Worm (Caenorhabditis elegans) whole organism, early embryonic: ENCODE data around the gene rbm-42.

Experiments
- B0310.2 ChIP-seq: sonication (generic microtip); optimal IDR thresholded peaks from 2 replicates; lab custom pipeline; 2016; ENCODE audit warnings: mild to moderate bottlenecking, missing genetic modification characterization, missing compliant biosample characterization
- F13C5.2 ChIP-seq: sonication (generic microtip); optimal IDR thresholded peaks from 2 replicates; lab custom pipeline; 2017; ENCODE audit warnings: mild to moderate bottlenecking, missing genetic modification characterization, inconsistent platforms, missing compliant biosample characterization
- aly-1 ChIP-seq: sonication (generic microtip); optimal IDR thresholded peaks from 2 replicates; lab custom pipeline; 2016; ENCODE audit warnings: missing genetic modification characterization, missing compliant biosample characterization
- ama-1 ChIP-seq: fragments of 150-350 bp; optimal IDR thresholded peaks from 2 replicates; lab custom pipeline; 2014
- ceh-13 ChIP-seq: fragments of 200-800 bp; sonication (Bioruptor generic); optimal IDR thresholded peaks from 2 replicates; lab custom pipeline; 2018; ENCODE audit warnings: mild to moderate bottlenecking, missing genetic modification characterization, missing compliant biosample characterization
- ceh-36 ChIP-seq: sonication (generic microtip); optimal IDR thresholded peaks from 2 replicates; lab custom pipeline; 2016; ENCODE audit warnings: missing genetic modification characterization, inconsistent platforms, missing compliant biosample characterization
- ets-7 ChIP-seq: sonication (generic microtip); optimal IDR thresholded peaks from 2 replicates; lab custom pipeline; 2016; ENCODE audit warnings: missing genotype, missing genetic modification characterization, missing compliant biosample characterization
- flt-1 ChIP-seq: fragments of 200-800 bp; sonication (Bioruptor generic); IDR thresholded peaks from 2 replicates; pipeline ENCODE4 v1.3.6; 2022; ENCODE audit warnings: missing genetic modification characterization, missing compliant biosample characterization
- hmbx-1 ChIP-seq: sonication (generic microtip); optimal IDR thresholded peaks from 2 replicates; lab custom pipeline; 2016; ENCODE audit warnings: mild to moderate bottlenecking, missing genetic modification characterization, missing compliant biosample characterization
- hmg-4 ChIP-seq: fragments of 200-800 bp; sonication (Bioruptor generic); optimal IDR thresholded peaks from 2 replicates; lab custom pipeline; 2018; ENCODE audit warnings: mild to moderate bottlenecking, missing genetic modification characterization, missing compliant biosample characterization
- hnd-1 ChIP-seq: sonication (generic microtip); optimal IDR thresholded peaks from 2 replicates; lab custom pipeline; 2016; ENCODE audit warnings: missing genetic modification characterization, missing compliant biosample characterization
- pes-1 ChIP-seq: fragments of 200-800 bp; sonication (Bioruptor generic); IDR thresholded peaks from 2 replicates; pipeline ENCODE4 v1.3.6; 2022; ENCODE audit warnings: missing genetic modification reagents, missing genetic modification characterization, missing compliant biosample characterization
- scrt-1 ChIP-seq: fragments of 200-800 bp; sonication (Bioruptor generic); IDR thresholded peaks from 2 replicates; pipeline ENCODE4 v1.3.6; 2022; ENCODE audit warnings: missing genetic modification characterization, missing compliant biosample characterization
- sea-1 ChIP-seq: fragments of 200-800 bp; sonication (Bioruptor generic); conservative IDR thresholded peaks from 2 replicates; pipeline ENCODE4 v1.3.6; 2022; ENCODE audit warnings: missing genetic modification characterization, missing compliant biosample characterization
- tbx-11 ChIP-seq: fragments of 200-800 bp; sonication (Bioruptor generic); IDR thresholded peaks from 2 replicates; pipeline ENCODE4 v1.3.6; 2022; ENCODE audit warnings: missing genetic modification characterization, missing compliant biosample characterization
- tbx-37 ChIP-seq: fragments of 200-800 bp; sonication (Bioruptor generic); conservative IDR thresholded peaks from 2 replicates; pipeline ENCODE4 v1.3.6; 2022; ENCODE audit warnings: missing genetic modification reagents, missing genetic modification characterization, missing compliant biosample characterization
- tra-4 ChIP-seq: sonication (generic microtip); optimal IDR thresholded peaks from 2 replicates; lab custom pipeline; 2017; ENCODE audit warnings: missing genetic modification characterization, missing compliant biosample characterization

The rbm-42 gene

DNA sequence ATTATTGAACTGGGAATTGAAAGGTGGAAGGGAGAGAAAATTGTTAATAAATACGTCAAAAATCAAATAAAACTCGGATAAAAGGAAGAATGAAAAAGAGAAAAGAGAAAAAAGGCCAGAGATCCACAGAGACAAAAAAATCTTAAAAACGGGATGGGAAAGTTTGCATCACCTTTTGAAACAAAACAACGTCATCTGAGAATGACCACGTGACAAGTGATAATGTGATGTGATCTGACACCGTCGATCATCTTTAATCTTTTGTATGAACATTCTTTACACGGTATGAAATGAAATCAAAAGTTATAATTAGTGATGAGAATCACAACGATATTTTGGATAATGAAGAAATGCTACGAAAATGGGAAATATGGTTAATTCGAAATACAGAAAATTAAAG is 12.7 kb upstream of the rbm-42 start:
- TF ChIP-seq sea-1 (GFP tag; lab: Robert Waterston, UW): no peak
- TF ChIP-seq flt-1 (GFP tag; lab: Robert Waterston, UW): no peak

DNA sequence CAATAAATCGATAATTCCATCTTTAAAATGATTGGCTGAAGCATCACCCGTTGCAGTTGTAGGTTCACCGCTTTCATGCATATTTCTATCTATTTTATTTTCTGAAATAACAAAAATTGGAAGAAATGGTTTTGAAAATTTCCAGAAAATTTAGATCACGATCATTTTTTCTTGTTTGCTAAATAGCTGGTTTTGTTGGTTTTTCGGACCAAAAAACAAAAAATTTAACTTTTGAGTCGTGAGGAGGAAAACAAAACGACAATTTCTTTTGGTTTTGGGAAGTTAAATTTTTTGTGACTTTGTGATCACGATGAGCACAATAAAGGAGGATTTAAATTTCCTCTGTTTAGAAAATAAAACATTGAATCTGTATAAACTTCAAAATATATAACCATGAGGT is 12.2 kb upstream of the rbm-42 start, which contains the start of gene T10F2.2:
TSS of gene T10F2.2 (minus strand) at position 101 of the 400 bp plus-strand sequence.
- TF ChIP-seq hnd-1 (tag; lab: Kevin White, UChicago) (no peak), ama-1 (lab: Kevin White, UChicago) (peak; percentile 35)

DNA sequence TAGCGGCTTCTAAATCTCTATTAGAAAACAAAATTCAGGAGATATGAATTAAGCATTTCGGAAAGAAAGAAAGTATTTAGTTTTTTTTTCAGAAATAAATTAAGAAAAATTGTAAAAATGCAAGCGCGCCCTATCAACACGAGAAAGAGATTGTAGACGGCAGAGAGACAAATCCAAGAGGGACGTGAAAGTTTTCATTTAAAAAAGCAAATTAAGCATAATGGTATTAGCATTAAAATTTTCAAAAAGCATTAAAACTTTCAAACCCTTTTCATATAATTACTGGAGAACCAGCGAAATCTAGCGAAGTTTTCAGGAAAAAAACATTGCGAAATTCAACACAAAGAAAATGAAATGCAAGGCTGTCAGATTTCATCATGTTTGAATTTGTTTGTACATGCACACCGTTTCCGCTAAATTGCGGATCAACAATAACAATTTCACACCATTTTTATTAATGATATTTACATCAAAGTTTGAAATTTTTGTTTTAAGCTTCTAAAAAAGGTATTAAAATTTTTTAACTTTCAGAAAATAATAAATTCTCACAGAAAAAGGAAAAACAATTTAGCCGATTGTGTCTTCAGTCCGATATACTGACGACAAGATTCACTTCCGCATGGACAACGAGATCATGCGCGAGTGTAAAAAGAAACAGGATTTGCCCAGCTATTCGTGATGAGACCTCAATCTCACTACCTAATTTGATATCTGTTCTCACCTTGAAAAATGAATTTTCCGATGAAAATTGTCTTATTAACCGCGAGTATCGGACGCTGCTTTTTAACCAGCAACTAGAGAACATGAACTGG is 10.0 kb upstream of the rbm-42 start, which contains the start of gene gars-1:
TSS of gene gars-1 (minus strand) at position 808 of the 812 bp plus-strand sequence.
- TF ChIP-seq B0310.2 (tag; lab: Kevin White, UChicago) (no peak), ceh-13 (GFP tag; lab: Kevin White, UChicago) (no peak), hmg-4 (no peak), F13C5.2 (tag; lab: Kevin White, UChicago) (no peak), pes-1 (no peak), aly-1 (tag; lab: Kevin White, UChicago) (no peak), hnd-1 (tag; lab: Kevin White, UChicago) (no peak), flt-1 (GFP tag; lab: Robert Waterston, UW) (no peak), tbx-11 (GFP tag; lab: Robert Waterston, UW) (no peak), ets-7 (tag; lab: Kevin White, UChicago) (no peak), scrt-1 (GFP tag; lab: Robert Waterston, UW) (no peak), ama-1 (lab: Kevin White, UChicago) (no peak), sea-1 (GFP tag; lab: Robert Waterston, UW) (no peak), ceh-36 (tag; lab: Kevin White, UChicago) (no peak), hmbx-1 (no peak), tra-4 (tag; lab: Kevin White, UChicago) (no peak), tbx-37 (no peak)

DNA sequence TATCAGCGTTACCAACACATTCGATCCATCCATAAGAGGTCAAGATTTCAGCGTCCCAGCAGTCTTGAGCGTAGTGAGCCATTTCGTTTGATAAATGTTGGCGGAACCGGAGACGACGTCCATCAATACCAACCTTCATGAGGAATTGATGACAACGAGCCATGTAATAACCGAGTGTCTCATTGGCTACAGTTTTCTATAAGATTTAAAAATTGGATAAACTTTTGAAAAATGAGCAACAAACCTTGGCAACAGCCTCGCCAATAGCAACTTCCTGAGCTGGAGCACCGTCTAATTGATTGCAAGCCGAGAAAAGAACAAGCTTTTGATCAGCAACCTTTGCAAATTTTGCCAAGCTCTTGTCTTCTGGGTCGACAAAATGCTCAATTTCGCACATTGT is 7.8 kb upstream of the rbm-42 start:
- TF ChIP-seq tbx-11 (GFP tag; lab: Robert Waterston, UW) (no peak), F13C5.2 (tag; lab: Kevin White, UChicago) (no peak), ama-1 (lab: Kevin White, UChicago) (no peak), ceh-13 (GFP tag; lab: Kevin White, UChicago) (no peak), ets-7 (tag; lab: Kevin White, UChicago) (no peak), hmg-4 (no peak), B0310.2 (tag; lab: Kevin White, UChicago) (no peak), sea-1 (GFP tag; lab: Robert Waterston, UW) (no peak), flt-1 (GFP tag; lab: Robert Waterston, UW) (no peak), pes-1 (no peak), ceh-36 (tag; lab: Kevin White, UChicago) (no peak), tbx-37 (no peak), scrt-1 (GFP tag; lab: Robert Waterston, UW) (no peak), aly-1 (tag; lab: Kevin White, UChicago) (no peak), hmbx-1 (no peak), hnd-1 (tag; lab: Kevin White, UChicago) (no peak), tra-4 (tag; lab: Kevin White, UChicago) (no peak)

DNA sequence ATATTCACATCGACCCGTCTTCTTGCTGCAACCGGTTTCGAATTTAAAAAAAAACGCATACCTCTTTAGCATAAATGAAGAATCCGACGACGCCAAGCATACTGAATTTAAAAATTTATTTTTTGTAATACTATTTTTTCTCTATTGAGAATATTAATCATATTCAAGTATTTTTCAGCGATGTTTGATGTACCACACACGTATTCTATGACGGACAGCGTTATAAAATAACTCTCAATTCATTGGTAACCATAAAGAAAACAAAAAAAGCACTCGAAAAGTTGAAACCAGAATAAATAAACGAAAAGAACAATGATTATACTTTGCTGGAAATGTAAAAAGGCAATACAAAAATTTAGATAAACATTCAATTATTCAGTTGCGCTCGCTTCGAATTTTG is 6.5 kb upstream of the rbm-42 start, which contains the start of gene T10F2.5:
TSS of gene T10F2.5 (minus strand) at position 101 of the 400 bp plus-strand sequence.
- no peak for TF ChIP-seq B0310.2 (tag; lab: Kevin White, UChicago)
- no peak for TF ChIP-seq ceh-13 (GFP tag; lab: Kevin White, UChicago)
- no peak for TF ChIP-seq sea-1 (GFP tag; lab: Robert Waterston, UW)
- no peak for TF ChIP-seq tbx-11 (GFP tag; lab: Robert Waterston, UW)
- no peak for TF ChIP-seq scrt-1 (GFP tag; lab: Robert Waterston, UW)
- TF ChIP-seq tra-4 (tag; lab: Kevin White, UChicago): no peak
- TF ChIP-seq aly-1 (tag; lab: Kevin White, UChicago): no peak
- TF ChIP-seq tbx-37: no peak
- TF ChIP-seq ets-7 (tag; lab: Kevin White, UChicago): no peak
- TF ChIP-seq flt-1 (GFP tag; lab: Robert Waterston, UW): no peak
- TF ChIP-seq ceh-36 (tag; lab: Kevin White, UChicago): no peak
- TF ChIP-seq hnd-1 (tag; lab: Kevin White, UChicago): no peak
- TF ChIP-seq hmbx-1: no peak
- TF ChIP-seq F13C5.2 (tag; lab: Kevin White, UChicago): no peak
- TF ChIP-seq pes-1: no peak
- no peak for TF ChIP-seq ama-1 (lab: Kevin White, UChicago)
- no peak for TF ChIP-seq hmg-4

DNA sequence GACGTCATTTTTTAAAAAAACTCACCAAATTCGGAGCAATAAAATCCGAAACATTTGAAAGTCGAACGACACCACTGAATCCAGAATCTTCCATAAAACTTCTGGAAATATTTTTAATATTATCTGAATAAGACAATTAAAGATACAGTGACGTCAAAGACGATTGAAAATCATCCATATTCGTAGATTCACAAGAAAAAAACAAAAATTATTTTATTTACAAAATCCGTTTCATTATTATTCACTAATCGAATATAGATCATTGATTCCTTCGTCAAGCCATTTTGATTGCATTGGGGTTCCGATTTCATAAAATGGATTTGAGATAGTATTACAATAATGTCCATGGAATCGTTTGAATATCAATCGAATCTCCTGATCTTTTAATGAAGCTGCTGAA is 5.6 kb upstream of the rbm-42 start, which contains the start of gene oxy-4:
TSS of gene oxy-4 (minus strand) at position 101 of the 400 bp plus-strand sequence.
- TF ChIP-seq flt-1 (GFP tag; lab: Robert Waterston, UW) (no peak), tra-4 (tag; lab: Kevin White, UChicago) (no peak), pes-1 (no peak), aly-1 (tag; lab: Kevin White, UChicago) (no peak), tbx-11 (GFP tag; lab: Robert Waterston, UW) (no peak), ceh-36 (tag; lab: Kevin White, UChicago) (no peak), sea-1 (GFP tag; lab: Robert Waterston, UW) (no peak), ets-7 (tag; lab: Kevin White, UChicago) (no peak), ceh-13 (GFP tag; lab: Kevin White, UChicago) (no peak), scrt-1 (GFP tag; lab: Robert Waterston, UW) (no peak)

DNA sequence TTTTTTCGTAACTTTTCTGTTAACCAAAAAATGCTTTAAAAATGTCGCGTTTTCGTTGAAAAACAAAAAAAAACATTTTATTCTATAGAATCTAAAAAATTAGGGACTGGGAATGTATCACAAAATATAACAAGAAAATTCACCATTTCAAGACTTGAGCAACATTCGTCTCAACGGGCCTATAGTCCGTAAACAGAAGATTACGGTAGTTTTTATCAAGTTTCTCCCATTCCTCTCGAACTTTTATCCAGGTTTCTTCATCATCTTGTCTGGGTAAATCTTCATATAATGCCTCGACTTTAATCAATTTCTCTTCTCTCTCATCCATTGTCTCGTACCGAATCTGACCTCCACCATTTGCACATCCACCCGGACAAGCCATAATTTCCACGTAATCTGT is 2.4 kb upstream of the rbm-42 start:
- TF ChIP-seq scrt-1 (GFP tag; lab: Robert Waterston, UW): no peak
- TF ChIP-seq F13C5.2 (tag; lab: Kevin White, UChicago): no peak
- TF ChIP-seq tbx-11 (GFP tag; lab: Robert Waterston, UW): no peak
- no peak for TF ChIP-seq hnd-1 (tag; lab: Kevin White, UChicago)
- no peak for TF ChIP-seq ceh-13 (GFP tag; lab: Kevin White, UChicago)
- no peak for TF ChIP-seq sea-1 (GFP tag; lab: Robert Waterston, UW)
- TF ChIP-seq pes-1: no peak
- no peak for TF ChIP-seq ets-7 (tag; lab: Kevin White, UChicago)
- no peak for TF ChIP-seq aly-1 (tag; lab: Kevin White, UChicago)
- TF ChIP-seq ama-1 (lab: Kevin White, UChicago): no peak
- no peak for TF ChIP-seq hmg-4
- no peak for TF ChIP-seq B0310.2 (tag; lab: Kevin White, UChicago)
- TF ChIP-seq tbx-37: no peak
- TF ChIP-seq ceh-36 (tag; lab: Kevin White, UChicago): no peak
- no peak for TF ChIP-seq hmbx-1
- no peak for TF ChIP-seq flt-1 (GFP tag; lab: Robert Waterston, UW)
- TF ChIP-seq tra-4 (tag; lab: Kevin White, UChicago): no peak
